Worm (Caenorhabditis elegans): ENCODE measurements around the gene F22F7.7.
A peak's percentile ranks its signal among the peaks of the same experiment; 100 is the strongest.

Gene F22F7.7

DNA sequence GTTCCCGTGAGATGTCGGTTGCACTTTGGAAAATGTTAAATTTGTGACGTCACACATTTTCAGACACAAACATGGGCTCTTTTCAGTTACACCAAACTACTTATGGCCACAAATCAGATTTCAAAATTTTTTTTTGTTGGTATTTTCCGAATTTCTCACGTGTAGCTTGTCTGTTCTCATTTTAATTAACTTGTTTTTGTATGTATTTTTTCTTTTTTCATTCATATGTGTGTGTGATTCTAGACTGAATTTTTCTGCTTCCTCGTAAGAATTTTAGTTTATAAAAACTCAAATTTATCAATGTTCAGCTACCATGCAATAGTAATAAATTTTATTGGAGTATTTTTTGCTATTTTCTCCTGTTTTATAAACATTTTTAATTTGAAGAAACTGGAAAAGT is 17.0 kb upstream of the F22F7.7 start, which contains the start of gene srbc-22:
TSS of gene srbc-22 (plus strand) at position 301 of the 400 bp plus-strand sequence.
- TF ChIP-seq nhr-77 (tag; optimal IDR thresholded peaks at IDR 0.05) = no peak
- TF ChIP-seq snu-23 (GFP tag; optimal IDR thresholded peaks at IDR 0.05) = no peak
- TF ChIP-seq sup-37 (GFP tag; optimal IDR thresholded peaks at IDR 0.05) = no peak
- TF ChIP-seq elt-3 (tag; optimal IDR thresholded peaks at IDR 0.05) = no peak
- TF ChIP-seq pag-3 (tag; optimal IDR thresholded peaks at IDR 0.05; ENCODE audit: borderline replicate concordance, insufficient read depth) = no peak
- TF ChIP-seq dpl-1 (GFP tag; optimal IDR thresholded peaks at IDR 0.05) = no peak
- TF ChIP-seq nhr-20 (tag; optimal IDR thresholded peaks at IDR 0.05) = no peak
- no peak for TF ChIP-seq ama-1 (optimal IDR thresholded peaks at IDR 0.05)
- no peak for TF ChIP-seq unc-30 (tag; optimal IDR thresholded peaks at IDR 0.05)
- no peak for TF ChIP-seq nhr-237 (tag; optimal IDR thresholded peaks at IDR 0.05)
- no peak for TF ChIP-seq swsn-7 (tag; optimal IDR thresholded peaks at IDR 0.05)
- no peak for TF ChIP-seq lir-3 (tag; optimal IDR thresholded peaks at IDR 0.05; ENCODE audit: poor library complexity)
- TF ChIP-seq ceh-88 (GFP tag; IDR thresholded peaks at IDR 0.05) = no peak
- no peak for TF ChIP-seq ceh-82 (tag; optimal IDR thresholded peaks at IDR 0.05)
- TF ChIP-seq nhr-19 (GFP tag; conservative IDR thresholded peaks at IDR 0.05) = no peak
- TF ChIP-seq zip-4 (GFP tag; optimal IDR thresholded peaks at IDR 0.05) = no peak
- TF ChIP-seq irx-1 (tag; optimal IDR thresholded peaks at IDR 0.05) = no peak
- no peak for TF ChIP-seq snpc-4 (tag; optimal IDR thresholded peaks at IDR 0.05)
- no peak for TF ChIP-seq dsc-1 (tag; optimal IDR thresholded peaks at IDR 0.05)
- no peak for TF ChIP-seq nhr-84 (tag; optimal IDR thresholded peaks at IDR 0.05)

DNA sequence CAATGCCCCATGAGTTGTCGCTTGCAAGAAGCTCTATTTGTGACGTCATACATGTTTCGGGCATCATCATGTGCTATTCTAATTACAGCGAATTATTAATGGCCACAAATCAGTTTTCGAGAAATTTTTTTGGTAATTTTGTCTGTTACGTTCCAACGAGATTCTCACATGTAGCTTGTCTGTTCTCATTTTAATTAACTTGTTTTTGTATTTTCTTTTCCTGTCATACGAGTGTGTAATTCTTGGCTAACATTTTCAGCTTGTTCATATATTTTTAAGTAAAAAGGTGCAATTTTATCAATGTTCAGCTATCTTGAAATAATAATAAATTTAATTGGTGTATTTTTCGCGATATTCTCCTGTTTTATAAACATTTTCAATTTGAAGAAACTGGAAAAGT is 15.4 kb upstream of the F22F7.7 start, which contains the start of gene srbc-21:
TSS of gene srbc-21 (plus strand) at position 301 of the 400 bp plus-strand sequence.
- TF ChIP-seq grh-1 (GFP tag; IDR thresholded peaks at IDR 0.05) = no peak
- no peak for TF ChIP-seq efl-1 (optimal IDR thresholded peaks at IDR 0.05)
- TF ChIP-seq efl-1 (GFP tag; optimal IDR thresholded peaks at IDR 0.05 in 1 of 2) = peak in 1 of 2 experiments; percentile 12

DNA sequence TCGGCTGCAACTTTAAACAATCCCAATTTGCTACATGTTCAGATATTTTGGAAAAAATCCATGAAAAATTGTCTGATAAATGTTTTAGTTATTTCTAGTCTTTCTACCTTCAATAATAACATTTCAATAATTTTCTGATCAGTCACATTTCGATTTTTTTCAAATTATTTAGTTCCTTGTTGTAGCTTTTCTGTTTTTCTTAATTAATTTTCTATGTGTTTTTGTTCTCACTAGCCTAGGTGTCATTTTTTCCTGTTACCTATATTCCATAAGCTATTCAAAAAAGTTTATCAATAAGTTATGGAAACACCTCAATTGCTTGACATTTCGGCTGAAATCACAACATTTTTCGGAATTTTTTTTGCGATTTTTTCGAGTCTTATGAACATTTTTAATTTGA is 13.4 kb upstream of the F22F7.7 start, which contains the start of gene srbc-23:
TSS of gene srbc-23 (plus strand) at position 301 of the 400 bp plus-strand sequence.
- TF ChIP-seq aha-1 (tag; optimal IDR thresholded peaks at IDR 0.05) (no peak), snu-23 (GFP tag; optimal IDR thresholded peaks at IDR 0.05) (no peak), ces-1 (GFP tag; optimal IDR thresholded peaks at IDR 0.05) (no peak), ceh-82 (tag; optimal IDR thresholded peaks at IDR 0.05) (no peak), nhr-47 (tag; optimal IDR thresholded peaks at IDR 0.05) (no peak), isw-1 (GFP tag; IDR thresholded peaks at IDR 0.05) (no peak), unc-30 (tag; optimal IDR thresholded peaks at IDR 0.05) (no peak), Y116A8C.19 (tag; optimal IDR thresholded peaks at IDR 0.05; ENCODE audit: borderline replicate concordance) (no peak)

- no peak for TF ChIP-seq nhr-47 (tag; optimal IDR thresholded peaks at IDR 0.05)
- TF ChIP-seq ztf-4 (tag; optimal IDR thresholded peaks at IDR 0.05) = no peak
- TF ChIP-seq elt-3 (tag; optimal IDR thresholded peaks at IDR 0.05) = no peak
- TF ChIP-seq pag-3 (tag; optimal IDR thresholded peaks at IDR 0.05; ENCODE audit: borderline replicate concordance, insufficient read depth) = no peak
- no peak for TF ChIP-seq rnt-1 (tag; optimal IDR thresholded peaks at IDR 0.05)
Observed at ce11 chrV:2151458-2151857, 11.6 kb upstream of the F22F7.7 start, which contains the start of gene srbc-24. Gene srbc-24 (plus strand): TSS chrV:2151758.

DNA sequence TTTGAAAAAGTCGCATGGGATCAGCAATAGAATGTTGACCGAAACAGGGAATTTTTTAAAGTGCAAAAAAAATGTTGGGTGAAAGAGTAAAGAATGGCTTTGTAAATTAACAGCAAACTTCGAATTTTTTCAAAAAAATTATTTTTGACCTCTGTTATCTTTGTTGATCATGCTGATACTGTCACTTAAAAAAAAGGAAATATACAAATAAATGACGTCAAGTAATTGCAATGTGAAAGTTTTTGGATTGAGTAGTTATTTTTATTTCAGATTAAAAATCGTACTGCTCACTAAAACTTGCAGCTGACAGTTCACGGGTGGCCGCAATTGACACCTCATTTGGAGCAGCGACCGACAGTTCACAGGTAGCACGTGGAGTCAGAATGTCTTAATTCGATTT is 11.0 kb upstream of the F22F7.7 start, which contains the start of gene C45H4.13:
TSS of gene C45H4.13 (minus strand) at position 101 of the 400 bp plus-strand sequence.
- TF ChIP-seq sptf-1 (tag; optimal IDR thresholded peaks at IDR 0.05) = no peak
- no peak for TF ChIP-seq nhr-12 (tag; optimal IDR thresholded peaks at IDR 0.05)
- no peak for TF ChIP-seq nhr-237 (tag; optimal IDR thresholded peaks at IDR 0.05)

DNA sequence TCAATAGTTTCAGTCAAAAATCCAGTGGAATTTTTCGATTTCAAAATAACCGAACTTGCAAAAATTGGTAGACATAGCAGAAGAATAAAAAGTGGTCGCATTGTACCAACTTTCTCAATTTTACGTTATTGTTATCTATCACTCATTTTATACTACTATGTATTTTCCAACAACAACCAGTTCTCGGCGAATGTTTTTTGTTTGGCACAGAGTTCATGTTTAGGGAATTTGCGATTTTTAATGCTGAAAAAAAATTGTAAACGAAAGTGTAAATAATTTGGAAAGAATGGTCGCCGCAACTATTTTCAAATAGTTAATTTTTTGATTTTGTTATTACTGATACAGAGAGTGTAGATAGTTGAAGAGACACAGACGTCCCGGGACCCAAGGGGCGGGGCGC is 9.6 kb upstream of the F22F7.7 start, which contains the start of gene C45H4.21:
TSS of gene C45H4.21 (minus strand) at position 101 of the 400 bp plus-strand sequence.
- TF ChIP-seq snu-23 (GFP tag; optimal IDR thresholded peaks at IDR 0.05) = no peak
- TF ChIP-seq efl-1 (optimal IDR thresholded peaks at IDR 0.05) = no peak
- TF ChIP-seq efl-1 (GFP tag; optimal IDR thresholded peaks at IDR 0.05 in 1 of 2) = peak in 1 of 2 experiments; percentile 39

Measured in whole organism, L1 larva.